Worm (Caenorhabditis elegans) whole organism, L4 larva: Measurements from ENCODE around the gene T04F3.1.
A peak's percentile ranks its signal among the peaks of the same experiment; 100 is the strongest.

ENCODE experiments used
- D1046.2 ChIP-seq: fragments of 200-800 bp; sonication (Bioruptor generic); IDR thresholded peaks from 2 replicates; pipeline ENCODE4 v1.3.6; 2022; ENCODE audit warnings: missing genetic modification characterization, missing compliant biosample characterization
- F37D6.2 ChIP-seq: sonication (generic microtip); optimal IDR thresholded peaks from 2 replicates; lab custom pipeline; 2016; ENCODE audit warnings: mild to moderate bottlenecking, missing genetic modification characterization, missing compliant biosample characterization
- T20F7.1 ChIP-seq: fragments of 200-800 bp; sonication (Bioruptor generic); optimal IDR thresholded peaks from 2 replicates; lab custom pipeline; 2018; ENCODE audit warnings: mild to moderate bottlenecking, missing genetic modification characterization, missing compliant biosample characterization
- T26A8.4 ChIP-seq: fragments of 200-800 bp; sonication (Bioruptor generic); IDR thresholded peaks from 2 replicates; pipeline ENCODE4 v1.3.6; 2022; ENCODE audit warnings: missing genetic modification characterization, missing compliant biosample characterization
- Y105C5A.15 ChIP-seq: fragments of 200-800 bp; sonication (Bioruptor generic); IDR thresholded peaks from 2 replicates; pipeline ENCODE4 v1.3.6; 2022; ENCODE audit warnings: missing genetic modification characterization, missing compliant biosample characterization
- ZK546.5 ChIP-seq, 2 experiments: sonication (generic microtip); optimal IDR thresholded peaks; 2 replicates each; lab custom pipeline; 2017; ENCODE audit warnings: missing biosample characterization in 2 of 2, missing genetic modification characterization in 2 of 2
- arid-1 ChIP-seq: fragments of 200-800 bp; sonication (Bioruptor generic); conservative IDR thresholded peaks from 2 replicates; pipeline ENCODE4 v1.3.6; 2022; ENCODE audit warnings: missing genetic modification reagents, missing genetic modification characterization, missing compliant biosample characterization
- attf-4 ChIP-seq: sonication (generic microtip); optimal IDR thresholded peaks from 3 replicates; lab custom pipeline; 2017; ENCODE audit warnings: missing biosample characterization, missing genetic modification characterization
- ceh-28 ChIP-seq: fragments of 150-350 bp; optimal IDR thresholded peaks from 2 replicates; lab custom pipeline; 2014; ENCODE audit warnings: missing biosample characterization, missing genetic modification reagents, missing genetic modification characterization
- ceh-62 ChIP-seq: sonication (generic microtip); optimal IDR thresholded peaks from 2 replicates; lab custom pipeline; 2017; ENCODE audit warnings: missing biosample characterization, missing genetic modification characterization
- daf-19 ChIP-seq: fragments of 200-800 bp; sonication (Bioruptor generic); conservative IDR thresholded peaks from 2 replicates; pipeline ENCODE4 v1.3.6; 2022; ENCODE audit warnings: missing genetic modification characterization, missing compliant biosample characterization
- dmd-9 ChIP-seq: fragments of 200-800 bp; sonication (Bioruptor generic); IDR thresholded peaks from 2 replicates; pipeline ENCODE4 v1.3.6; 2022; ENCODE audit warnings: missing genetic modification reagents, missing genetic modification characterization, missing compliant biosample characterization
- dpl-1 ChIP-seq: fragments of 150-350 bp; optimal IDR thresholded peaks from 2 replicates; lab custom pipeline; 2014; ENCODE audit warnings: missing biosample characterization, missing genetic modification reagents, missing genetic modification characterization
- duxl-1 ChIP-seq: sonication (generic microtip); optimal IDR thresholded peaks from 2 replicates; lab custom pipeline; 2016; ENCODE audit warnings: mild to moderate bottlenecking, missing genetic modification characterization, moderate library complexity, missing compliant biosample characterization; ENCODE audit not compliant: poor library complexity
- dve-1 ChIP-seq: sonication (generic microtip); optimal IDR thresholded peaks from 2 replicates; lab custom pipeline; 2017; ENCODE audit warnings: antibody characterized with exemption, mild to moderate bottlenecking, missing genetic modification characterization, missing compliant biosample characterization; ENCODE audit not compliant: insufficient read depth
- gei-8 ChIP-seq: fragments of 200-800 bp; sonication (Bioruptor generic); optimal IDR thresholded peaks from 2 replicates; lab custom pipeline; 2018; ENCODE audit warnings: mild to moderate bottlenecking, missing genetic modification characterization, missing compliant biosample characterization
- hmg-1.1 ChIP-seq: fragments of 200-800 bp; sonication (Bioruptor generic); IDR thresholded peaks from 2 replicates; pipeline ENCODE4 v1.3.6; 2022; ENCODE audit warnings: missing genetic modification reagents, missing genetic modification characterization, missing compliant biosample characterization
- lim-7 ChIP-seq: fragments of 200-800 bp; sonication (Bioruptor generic); IDR thresholded peaks from 2 replicates; pipeline ENCODE4 v1.3.6; 2022; ENCODE audit warnings: missing genetic modification characterization, missing compliant biosample characterization
- lin-1 ChIP-seq: fragments of 200-800 bp; sonication (Bioruptor generic); IDR thresholded peaks from 2 replicates; pipeline ENCODE4 v1.3.6; 2022; ENCODE audit warnings: missing genetic modification reagents, missing genetic modification characterization, missing compliant biosample characterization
- lin-15B ChIP-seq: fragments of 150-350 bp; sonication (generic microtip); optimal IDR thresholded peaks from 3 replicates; lab custom pipeline; 2014; ENCODE audit warnings: missing biosample characterization, missing genetic modification characterization
- lin-29 ChIP-seq: fragments of 200-800 bp; sonication (Bioruptor generic); IDR thresholded peaks from 2 replicates; pipeline ENCODE4 v1.3.6; 2022; ENCODE audit warnings: missing genetic modification reagents, missing genetic modification characterization, missing compliant biosample characterization
- lin-39 ChIP-seq: fragments of 150-350 bp; optimal IDR thresholded peaks from 2 replicates; lab custom pipeline; 2014; ENCODE audit warnings: missing biosample characterization, missing genetic modification reagents, missing genetic modification characterization
- lsy-2 ChIP-seq, 2 experiments: fragments of 150-350 bp in 1 of 2; sonication (generic microtip) in 1 of 2; optimal IDR thresholded peaks; 2 replicates each; lab custom pipeline; 2014 to 2017; ENCODE audit warnings: missing biosample characterization in 2 of 2, missing genetic modification characterization in 2 of 2
- madf-5 ChIP-seq, 2 experiments: fragments of 200-800 bp; sonication (Bioruptor generic); IDR thresholded peaks; 2 replicates each; pipeline ENCODE4 v1.3.6; 2022; ENCODE audit warnings: missing compliant biosample characterization in 2 of 2, missing genetic modification characterization in 2 of 2
- madf-9 ChIP-seq: fragments of 200-800 bp; sonication (Bioruptor generic); conservative IDR thresholded peaks from 2 replicates; pipeline ENCODE4 v1.3.6; 2022; ENCODE audit warnings: missing genetic modification reagents, missing genetic modification characterization, missing compliant biosample characterization
- mdl-1 ChIP-seq, 2 experiments: fragments of 150-350 bp in 1 of 2; sonication (generic microtip) in 1 of 2; optimal IDR thresholded peaks; 2 replicates each; lab custom pipeline; 2014 to 2017; ENCODE audit warnings: missing biosample characterization in 2 of 2, missing genetic modification characterization in 2 of 2
- mxl-2 ChIP-seq: fragments of 200-800 bp; sonication (Bioruptor generic); conservative IDR thresholded peaks from 2 replicates; pipeline ENCODE4 v1.3.6; 2022; ENCODE audit warnings: missing genetic modification reagents, missing genetic modification characterization, missing compliant biosample characterization
- nhr-10 ChIP-seq: fragments of 150-350 bp; optimal IDR thresholded peaks from 2 replicates; lab custom pipeline; 2014; ENCODE audit warnings: missing biosample characterization, missing genetic modification characterization
- nhr-102 ChIP-seq: sonication (generic microtip); optimal IDR thresholded peaks from 2 replicates; lab custom pipeline; 2016; ENCODE audit warnings: mild to moderate bottlenecking, missing genetic modification characterization, moderate library complexity, missing compliant biosample characterization
- nhr-237 ChIP-seq: sonication (generic microtip); optimal IDR thresholded peaks from 2 replicates; lab custom pipeline; 2017; ENCODE audit warnings: missing biosample characterization, missing genetic modification characterization
- nhr-25 ChIP-seq: sonication (generic microtip); optimal IDR thresholded peaks from 2 replicates; lab custom pipeline; 2017; ENCODE audit warnings: missing genetic modification characterization, mild to moderate bottlenecking, missing compliant biosample characterization, antibody characterized with exemption, moderate library complexity, borderline replicate concordance; ENCODE audit not compliant: insufficient read depth
- nhr-41 ChIP-seq: fragments of 200-800 bp; sonication (Bioruptor generic); IDR thresholded peaks from 2 replicates; pipeline ENCODE4 v1.3.6; 2022; ENCODE audit warnings: missing genetic modification reagents, missing genetic modification characterization, missing compliant biosample characterization
- nhr-76 ChIP-seq: fragments of 150-350 bp; optimal IDR thresholded peaks from 2 replicates; lab custom pipeline; 2014; ENCODE audit warnings: missing biosample characterization, missing genetic modification characterization
- rbr-2 ChIP-seq: sonication (generic microtip); optimal IDR thresholded peaks from 2 replicates; lab custom pipeline; 2016; ENCODE audit warnings: missing genotype, missing genetic modification characterization, missing compliant biosample characterization
- sdz-12 ChIP-seq: fragments of 200-800 bp; sonication (Bioruptor generic); optimal IDR thresholded peaks from 2 replicates; lab custom pipeline; 2018; ENCODE audit warnings: mild to moderate bottlenecking, missing genetic modification characterization, missing compliant biosample characterization
- set-16 ChIP-seq: fragments of 200-800 bp; sonication (Bioruptor generic); IDR thresholded peaks from 2 replicates; pipeline ENCODE4 v1.3.6; 2022; ENCODE audit warnings: missing genetic modification reagents, missing genetic modification characterization, missing compliant biosample characterization
- skn-1 ChIP-seq: fragments of 150-350 bp; optimal IDR thresholded peaks from 2 replicates; lab custom pipeline; 2014; ENCODE audit warnings: missing biosample characterization, missing genetic modification characterization
- snpc-4 ChIP-seq: fragments of 150-350 bp; optimal IDR thresholded peaks from 2 replicates; lab custom pipeline; 2014; ENCODE audit warnings: missing biosample characterization, missing genetic modification characterization
- spr-1 ChIP-seq: sonication (generic microtip); optimal IDR thresholded peaks from 2 replicates; lab custom pipeline; 2016; ENCODE audit warnings: mild to moderate bottlenecking, missing genetic modification characterization, missing compliant biosample characterization
- spr-3 ChIP-seq: fragments of 200-800 bp; sonication (Bioruptor generic); optimal IDR thresholded peaks from 2 replicates; lab custom pipeline; 2018; ENCODE audit warnings: mild to moderate bottlenecking, missing genetic modification characterization, missing compliant biosample characterization
- tra-1 ChIP-seq: fragments of 200-800 bp; sonication (Bioruptor generic); IDR thresholded peaks from 2 replicates; pipeline ENCODE4 v1.3.6; 2022; ENCODE audit warnings: missing genetic modification reagents, missing genetic modification characterization, missing compliant biosample characterization
- unc-130 ChIP-seq: sonication (generic microtip); optimal IDR thresholded peaks from 2 replicates; lab custom pipeline; 2016; ENCODE audit warnings: missing genetic modification reagents, missing genetic modification characterization, missing compliant biosample characterization
- unc-39 ChIP-seq: sonication (generic microtip); optimal IDR thresholded peaks from 2 replicates; lab custom pipeline; 2017; ENCODE audit warnings: missing biosample characterization, missing genetic modification characterization
- vab-7 ChIP-seq: fragments of 200-800 bp; sonication (Bioruptor generic); IDR thresholded peaks from 2 replicates; pipeline ENCODE4 v1.3.6; 2022; ENCODE audit warnings: missing genetic modification reagents, missing genetic modification characterization, missing compliant biosample characterization
- zag-1 ChIP-seq: fragments of 150-350 bp; optimal IDR thresholded peaks from 2 replicates; lab custom pipeline; 2014; ENCODE audit warnings: missing biosample characterization, missing genetic modification characterization
- zfp-3 ChIP-seq: fragments of 200-800 bp; sonication (Bioruptor generic); conservative IDR thresholded peaks from 2 replicates; pipeline ENCODE4 v1.3.6; 2022; ENCODE audit warnings: missing genetic modification reagents, missing genetic modification characterization, missing compliant biosample characterization
- zip-11 ChIP-seq: fragments of 200-800 bp; sonication (Bioruptor generic); IDR thresholded peaks from 2 replicates; pipeline ENCODE4 v1.3.6; 2022; ENCODE audit warnings: missing genetic modification characterization, missing compliant biosample characterization
- zip-2 ChIP-seq: fragments of 150-350 bp; optimal IDR thresholded peaks from 2 replicates; lab custom pipeline; 2014; ENCODE audit warnings: missing biosample characterization, missing genetic modification characterization
- ztf-11 ChIP-seq: fragments of 150-350 bp; optimal IDR thresholded peaks from 2 replicates; lab custom pipeline; 2014; ENCODE audit warnings: missing biosample characterization, missing genetic modification characterization
- ztf-7 ChIP-seq: fragments of 150-350 bp; optimal IDR thresholded peaks from 2 replicates; lab custom pipeline; 2014; ENCODE audit warnings: missing biosample characterization, missing genetic modification characterization

T04F3.1 gene

DNA sequence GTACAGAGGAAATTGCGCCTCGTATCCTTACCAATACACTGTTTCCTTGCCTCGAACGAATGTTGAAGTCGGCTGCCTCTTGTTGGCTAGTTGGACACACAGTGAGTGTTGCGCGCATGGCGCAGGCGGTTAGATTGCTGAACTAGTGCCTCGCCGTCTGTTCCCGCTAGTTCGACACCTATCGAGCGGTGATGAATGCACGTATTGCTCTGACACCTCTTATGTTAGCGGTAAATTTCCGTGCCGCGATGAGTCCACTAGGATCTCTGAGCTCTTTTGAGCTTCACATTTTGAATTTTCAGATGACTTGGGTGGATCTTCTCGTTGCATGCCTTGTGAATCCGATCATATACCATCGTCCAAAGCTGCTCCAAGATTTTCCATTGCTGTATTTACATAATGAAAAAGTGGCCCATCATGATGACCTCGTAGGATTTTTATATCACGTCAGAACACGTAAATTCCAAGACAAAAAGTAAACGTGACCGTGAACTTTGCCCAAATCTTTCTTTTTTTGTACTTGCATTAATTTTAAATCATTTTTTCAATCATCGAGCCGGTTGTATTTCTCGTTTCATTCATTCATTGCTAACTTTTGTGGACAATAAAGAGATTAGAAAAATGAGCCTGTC is 43.1 kb downstream of the T04F3.1 start, which contains the start of gene F55A11.11 (continued):
- peak; percentile 92 for TF ChIP-seq hmg-1.1
- no peak for TF ChIP-seq ztf-11 (tag; lab: Kevin White, UChicago)
- TF ChIP-seq spr-1 (tag; lab: Kevin White, UChicago), result peak; percentile 91
- no peak for TF ChIP-seq ceh-62
- no peak for TF ChIP-seq lin-39 (tag; lab: Kevin White, UChicago)
- peak; percentile 95 for TF ChIP-seq Y105C5A.15 (GFP tag; lab: Robert Waterston, UW)
- TF ChIP-seq unc-39 (tag; lab: Kevin White, UChicago), result no peak
- peak; percentile 93 for TF ChIP-seq T26A8.4 (GFP tag; lab: Robert Waterston, UW)
- TF ChIP-seq zfp-3 (GFP tag; lab: Robert Waterston, UW), result peak; percentile 86
- TF ChIP-seq ZK546.5 (tag; optimal IDR thresholded peaks at IDR 0.05; lab: Kevin White, UChicago), result no peak
- peak; percentile 86 for TF ChIP-seq lin-29 (GFP tag; lab: Robert Waterston, UW)
- TF ChIP-seq zag-1 (tag; lab: Kevin White, UChicago), result no peak
- TF ChIP-seq zip-2 (tag; lab: Kevin White, UChicago), result peak; percentile 68
- TF ChIP-seq rbr-2, result peak; percentile 84
- TF ChIP-seq nhr-10 (tag; lab: Kevin White, UChicago), result no peak
- peak; percentile 6 to 33 for TF ChIP-seq mdl-1 (tag; optimal IDR thresholded peaks at IDR 0.05; lab: Kevin White, UChicago)
- TF ChIP-seq lin-1 (GFP tag; lab: Robert Waterston, UW), result peak; percentile 95
- TF ChIP-seq madf-5 (GFP tag; IDR thresholded peaks at IDR 0.05; lab: Robert Waterston, UW), result peak; percentile 90 to 91
- TF ChIP-seq nhr-102 (tag; lab: Kevin White, UChicago), result peak; percentile 82
- TF ChIP-seq madf-9, result peak; percentile 90
- peak; percentile 87 for TF ChIP-seq ztf-7
- TF ChIP-seq dpl-1 (GFP tag; lab: Kevin White, UChicago), result peak; percentile 53
- peak; percentile 53 for TF ChIP-seq F37D6.2 (tag; lab: Kevin White, UChicago)
- TF ChIP-seq arid-1, result peak; percentile 94
- TF ChIP-seq ceh-28 (tag; lab: Kevin White, UChicago), result no peak
- peak; percentile 80 for TF ChIP-seq mxl-2 (GFP tag; lab: Robert Waterston, UW)
- peak; percentile 76 for TF ChIP-seq unc-130 (GFP tag; lab: Kevin White, UChicago)
- TF ChIP-seq lim-7, result peak; percentile 97
- TF ChIP-seq spr-3 (GFP tag; lab: Kevin White, UChicago), result peak; percentile 79
- TF ChIP-seq nhr-41, result peak; percentile 97
- TF ChIP-seq lsy-2 (tag; optimal IDR thresholded peaks at IDR 0.05; lab: Kevin White, UChicago), result peak in 1 of 2 experiments; percentile 79
- TF ChIP-seq tra-1, result peak; percentile 94
- peak; percentile 95 for TF ChIP-seq gei-8 (GFP tag; lab: Kevin White, UChicago)
- peak; percentile 79 for TF ChIP-seq T20F7.1 (GFP tag; lab: Kevin White, UChicago)
- TF ChIP-seq snpc-4 (tag; lab: Kevin White, UChicago), result no peak
- TF ChIP-seq dve-1, result peak; percentile 80
- TF ChIP-seq D1046.2 (GFP tag; lab: Robert Waterston, UW), result peak; percentile 93
- peak; percentile 96 for TF ChIP-seq sdz-12
- TF ChIP-seq vab-7 (GFP tag; lab: Robert Waterston, UW), result peak; percentile 96
- no peak for TF ChIP-seq nhr-237 (tag; lab: Kevin White, UChicago)
- peak; percentile 76 for TF ChIP-seq dmd-9 (GFP tag; lab: Robert Waterston, UW)
- peak; percentile 94 for TF ChIP-seq daf-19 (GFP tag; lab: Robert Waterston, UW)
- peak; percentile 89 for TF ChIP-seq zip-11 (GFP tag; lab: Robert Waterston, UW)
- TF ChIP-seq attf-4 (tag; lab: Kevin White, UChicago), result no peak
- peak; percentile 60 for TF ChIP-seq nhr-25 (tag; lab: Kevin White, UChicago)
- TF ChIP-seq set-16 (GFP tag; lab: Robert Waterston, UW), result no peak; the same call in 1 of the 2 replicates
- TF ChIP-seq skn-1, result no peak
- TF ChIP-seq duxl-1 (tag; lab: Kevin White, UChicago), result peak; percentile 84
- TF ChIP-seq nhr-76 (tag; lab: Kevin White, UChicago), result no peak
- TF ChIP-seq lin-15B (tag; lab: Kevin White, UChicago), result no peak
